Worm (Caenorhabditis elegans): ENCODE data around the gene C51E3.6.

The C51E3.6 gene

ce11 chrV:10166368-10166767 lies at the start of gene C51E3.6:
C51E3.6 (minus strand) TSS chrV:10166468.
- no peak for TF ChIP-seq unc-62 (GFP tag; optimal IDR thresholded peaks at IDR 0.05)

- TF ChIP-seq unc-62 (GFP tag; optimal IDR thresholded peaks at IDR 0.05): no peak
Observed at ce11 chrV:10212627-10213026, 46.4 kb upstream of the C51E3.6 start, which contains the start of gene hpo-40. hpo-40 (plus strand) TSS chrV:10212927.

DNA sequence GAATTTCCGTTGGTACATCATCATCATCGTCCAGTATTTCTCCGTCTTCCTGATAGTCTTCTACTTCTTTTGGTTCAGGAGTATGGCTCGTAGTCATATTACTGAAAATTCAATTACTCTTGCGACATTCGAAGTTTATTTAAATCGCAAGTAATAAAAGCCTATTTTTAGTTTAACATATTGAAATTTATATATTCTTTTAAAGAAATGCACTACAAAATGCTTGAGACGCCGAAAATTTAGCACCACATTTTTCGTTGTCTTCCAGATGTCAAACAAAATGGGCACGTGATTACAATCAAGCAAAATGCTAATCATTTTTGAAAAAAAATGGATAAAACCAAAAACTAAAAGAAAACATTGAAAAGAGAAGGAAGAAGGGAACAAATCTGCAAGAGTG lies 45.8 kb upstream of the C51E3.6 start, which contains the start of gene zhit-3:
zhit-3 (minus strand) TSS at position 101 of the 400 bp plus-strand sequence.
- no peak for TF ChIP-seq unc-62 (GFP tag; optimal IDR thresholded peaks at IDR 0.05)

DNA sequence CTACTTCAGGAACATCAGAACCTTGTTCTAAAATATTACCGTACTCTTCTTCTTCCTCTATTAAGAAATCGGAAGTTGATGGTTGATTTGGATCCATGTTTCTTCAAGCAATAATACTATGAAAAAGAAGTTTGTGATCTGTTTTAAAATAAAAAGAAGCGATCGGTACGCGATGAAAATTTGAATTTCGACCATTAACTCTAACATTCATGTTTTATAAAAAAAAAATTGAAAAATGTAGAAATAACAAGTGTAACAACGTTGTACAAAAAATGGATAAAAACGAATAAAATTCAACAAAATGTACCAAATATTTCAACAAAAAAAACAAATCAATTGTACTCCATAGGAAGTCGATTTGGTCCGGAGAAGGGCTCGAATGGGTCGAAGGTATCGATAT lies 44.0 kb upstream of the C51E3.6 start, which contains the start of gene tftc-3:
tftc-3 (minus strand) TSS at position 101 of the 400 bp plus-strand sequence.
- no peak for TF ChIP-seq unc-62 (GFP tag; optimal IDR thresholded peaks at IDR 0.05)

DNA sequence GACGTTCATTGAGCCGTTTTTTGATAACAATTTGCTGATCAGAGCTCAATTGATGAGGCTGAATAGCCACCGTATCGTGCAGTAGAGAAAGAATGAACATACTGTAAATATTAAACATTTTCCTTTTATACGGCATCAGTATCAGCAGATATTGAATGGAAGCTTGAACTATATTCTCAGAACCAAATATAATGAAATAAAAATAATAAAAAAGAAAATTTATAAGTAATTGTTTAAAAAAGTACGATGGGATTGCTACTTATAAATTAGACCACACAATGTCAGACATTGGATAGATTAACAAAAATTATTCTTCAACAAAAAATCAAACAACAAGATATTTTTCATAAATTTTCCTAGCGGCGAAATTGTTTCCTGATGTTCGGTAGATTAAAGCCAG lies 40.2 kb upstream of the C51E3.6 start, which contains the start of gene rpc-25:
rpc-25 (minus strand) TSS at position 101 of the 400 bp plus-strand sequence.
- TF ChIP-seq unc-62 (GFP tag; optimal IDR thresholded peaks at IDR 0.05): no peak

DNA sequence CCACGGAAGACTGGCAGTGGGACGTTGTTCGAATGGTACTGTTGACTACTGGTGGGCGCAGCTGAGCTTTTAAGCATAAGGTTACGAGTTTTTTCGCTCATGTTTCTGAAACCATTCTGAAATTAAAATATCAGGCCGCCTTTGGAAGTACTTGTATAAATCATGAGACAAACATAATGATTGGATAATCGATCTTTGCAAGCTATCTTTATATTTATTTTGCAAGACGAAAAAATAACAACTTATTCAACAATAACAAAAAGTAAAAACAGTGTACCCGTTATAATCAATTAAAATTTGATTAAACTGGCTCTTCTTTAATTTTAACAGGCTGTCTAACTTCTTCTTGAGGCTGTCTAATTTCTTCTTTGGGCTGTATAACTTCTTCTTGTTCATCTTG lies 39.2 kb upstream of the C51E3.6 start, which contains the start of gene ZK856.16:
ZK856.16 (minus strand) TSS at position 101 of the 400 bp plus-strand sequence.
- TF ChIP-seq unc-62 (GFP tag; optimal IDR thresholded peaks at IDR 0.05): no peak

DNA sequence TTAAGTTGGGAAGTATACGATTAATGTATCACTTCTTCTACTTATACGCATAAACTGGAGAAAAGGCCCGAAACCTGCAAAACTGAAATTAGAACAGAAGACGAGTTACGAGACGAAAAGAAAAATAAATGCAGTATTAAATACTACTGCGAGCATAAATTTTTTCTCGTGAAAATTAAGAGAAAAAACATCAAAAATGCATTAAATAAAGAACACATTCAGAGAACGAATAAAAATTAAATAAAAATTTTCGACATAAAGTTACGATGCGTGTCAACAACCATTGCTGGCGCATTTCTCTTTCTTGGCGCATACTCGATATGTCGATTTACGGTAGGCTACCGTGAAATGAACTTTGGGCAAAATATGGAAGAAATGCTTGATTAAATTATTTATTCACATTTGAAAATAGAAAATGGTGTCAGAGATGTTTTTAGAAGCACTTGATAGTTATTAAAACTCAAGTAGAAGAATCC lies 38.6 kb upstream of the C51E3.6 start, which contains the start of the genes ZK856.19 and ZK856.11:
ZK856.19 (minus strand) TSS at position 51 of the 476 bp plus-strand sequence.
ZK856.11 (minus strand) TSS at position 76 of the 476 bp plus-strand sequence.
- no peak for TF ChIP-seq unc-62 (GFP tag; optimal IDR thresholded peaks at IDR 0.05)

ce11 chrV:10203435-10204009 lies 37.3 kb upstream of the C51E3.6 start, which contains the start of gene chpf-1:
chpf-1 (minus strand) TSS chrV:10203485.
- no peak for TF ChIP-seq unc-62 (GFP tag; optimal IDR thresholded peaks at IDR 0.05)

DNA sequence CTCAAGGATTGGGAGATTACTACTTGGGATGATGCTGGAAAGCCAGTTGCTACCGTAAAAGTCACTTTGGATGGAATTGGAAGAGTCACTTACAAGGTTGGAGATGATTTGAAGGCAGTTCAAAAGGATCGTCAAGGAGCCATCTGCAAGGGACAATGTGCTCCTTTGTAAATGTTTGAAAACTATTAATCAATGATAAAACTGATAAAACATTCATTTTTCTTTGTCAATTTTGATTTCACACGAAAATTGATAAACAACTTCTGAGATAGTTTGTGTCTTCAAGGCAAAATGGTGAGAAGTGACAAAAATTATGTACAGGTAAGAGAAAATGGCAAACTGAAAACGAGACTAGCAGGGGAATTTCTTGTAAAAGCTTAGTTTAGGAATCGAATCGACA lies 36.1 kb upstream of the C51E3.6 start:
- no peak for TF ChIP-seq unc-62 (GFP tag; optimal IDR thresholded peaks at IDR 0.05)

ce11 chrV:10201913-10202312 lies 35.6 kb upstream of the C51E3.6 start, which contains the start of gene ZK856.7:
ZK856.7 (plus strand) TSS chrV:10202098.
- TF ChIP-seq unc-62 (GFP tag; optimal IDR thresholded peaks at IDR 0.05): no peak

DNA sequence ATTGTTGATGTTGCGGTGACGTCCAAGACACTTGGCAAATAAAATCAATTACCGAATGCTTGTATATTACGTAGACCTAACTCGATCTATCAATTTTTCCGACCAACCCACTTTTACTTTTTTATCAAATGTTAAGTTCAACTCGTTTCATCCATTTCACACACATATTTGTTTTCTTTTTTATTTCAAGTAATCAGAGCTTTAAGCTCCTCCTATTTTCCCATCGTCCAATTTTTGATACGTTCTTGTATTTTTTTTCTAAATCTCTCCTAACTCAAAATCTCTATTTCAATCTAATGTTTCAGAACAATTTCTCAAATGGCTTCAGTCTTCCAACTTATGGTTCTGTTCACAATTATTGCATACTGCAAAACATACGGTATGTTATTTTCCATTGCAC lies 32.1 kb upstream of the C51E3.6 start, which contains the start of gene ZK856.6:
ZK856.6 (plus strand) TSS at position 301 of the 400 bp plus-strand sequence.
- TF ChIP-seq unc-62 (GFP tag; optimal IDR thresholded peaks at IDR 0.05): no peak

DNA sequence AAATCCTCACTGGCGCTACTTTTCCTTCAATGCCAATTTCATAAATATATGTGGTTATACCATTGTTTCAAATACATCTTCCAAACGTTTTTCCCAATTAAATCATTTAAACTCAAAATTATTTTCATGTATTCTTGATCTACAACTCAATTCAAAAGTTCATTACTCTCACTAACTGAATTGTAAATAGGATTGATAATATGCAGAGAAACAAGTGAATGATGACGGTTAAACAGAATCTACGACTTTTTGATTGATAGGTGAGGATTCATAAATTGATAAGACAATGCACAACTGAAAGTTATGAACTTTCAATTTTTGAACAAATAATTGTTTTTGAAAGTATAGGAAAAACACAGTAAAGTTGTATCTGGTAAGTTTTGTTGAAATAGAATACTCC lies 25.0 kb upstream of the C51E3.6 start:
- TF ChIP-seq unc-62 (GFP tag; optimal IDR thresholded peaks at IDR 0.05): no peak

DNA sequence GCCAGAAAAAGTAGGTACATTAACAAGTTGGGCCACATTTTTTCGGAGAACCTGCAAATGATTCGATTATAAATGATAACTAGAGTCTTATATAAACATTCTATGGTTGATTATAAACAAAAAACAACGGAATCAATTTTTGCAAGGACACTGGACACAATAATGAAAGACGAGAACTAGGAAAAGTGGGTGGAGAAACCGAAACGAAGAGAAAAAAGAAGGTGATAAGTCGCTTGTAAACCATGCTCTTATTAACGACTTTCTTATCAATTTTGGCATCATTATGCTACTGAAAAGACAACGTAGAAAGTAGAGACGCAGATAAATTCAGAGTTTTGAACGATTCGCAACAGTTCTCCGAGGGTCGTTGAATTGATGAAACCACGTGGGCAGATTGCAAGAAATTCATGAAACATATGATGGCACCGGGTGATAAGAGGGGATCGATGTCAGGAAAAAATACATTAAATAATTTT lies 23.9 kb upstream of the C51E3.6 start, which contains the start of gene ZK856.5:
ZK856.5 (minus strand) TSS at position 51 of the 476 bp plus-strand sequence.
- no peak for TF ChIP-seq unc-62 (GFP tag; optimal IDR thresholded peaks at IDR 0.05)

DNA sequence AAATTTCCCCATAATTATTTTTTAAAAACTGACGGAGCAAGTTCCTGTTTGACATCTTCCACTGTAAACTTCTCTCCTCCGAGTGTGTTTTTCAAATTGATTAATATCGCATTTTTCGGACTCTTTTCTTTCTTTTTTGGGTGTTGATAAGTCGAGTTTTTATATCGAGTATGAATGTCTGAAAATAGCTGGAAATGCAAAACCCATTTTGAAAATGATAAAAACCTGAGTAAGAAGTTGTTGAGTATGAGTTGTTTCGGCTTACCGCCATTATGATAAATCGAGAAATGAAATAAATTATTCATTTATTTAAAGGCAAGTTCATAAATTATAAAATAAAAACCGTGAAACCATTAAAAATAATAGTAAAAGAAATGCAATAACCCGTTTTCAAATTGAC lies 19.5 kb upstream of the C51E3.6 start, which contains the start of gene ZK856.18:
ZK856.18 (minus strand) TSS at position 289 of the 400 bp plus-strand sequence.
- no peak for TF ChIP-seq unc-62 (GFP tag; optimal IDR thresholded peaks at IDR 0.05)

DNA sequence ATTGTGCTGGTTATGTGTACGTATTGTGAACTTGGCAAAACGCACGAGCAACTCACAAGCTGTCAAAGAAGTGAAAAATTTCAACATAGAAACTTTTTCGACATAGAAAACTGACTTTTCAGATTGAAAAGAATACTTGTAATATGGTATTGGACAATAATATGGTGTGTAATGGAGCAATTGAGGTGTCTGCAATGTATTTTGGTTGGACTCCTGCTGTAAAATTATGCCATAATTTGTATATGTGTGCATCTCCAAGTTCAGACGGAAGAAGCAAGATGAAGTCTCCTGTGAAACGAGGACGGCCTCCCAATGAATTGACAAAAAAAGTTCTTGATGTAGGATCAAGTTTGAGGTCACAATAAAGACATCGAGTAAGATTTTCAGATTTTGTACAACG lies 17.5 kb upstream of the C51E3.6 start:
- no peak for TF ChIP-seq unc-62 (GFP tag; optimal IDR thresholded peaks at IDR 0.05)

- TF ChIP-seq unc-62 (GFP tag; optimal IDR thresholded peaks at IDR 0.05): no peak
Observed at ce11 chrV:10182984-10183383, 16.7 kb upstream of the C51E3.6 start, which contains the start of gene ZK856.4. ZK856.4 (plus strand) TSS chrV:10183284.

- no peak for TF ChIP-seq unc-62 (GFP tag; optimal IDR thresholded peaks at IDR 0.05)
Observed at ce11 chrV:10179235-10179634, 13.0 kb upstream of the C51E3.6 start, which contains the start of gene cul-5. cul-5 (plus strand) TSS chrV:10179535.
